Fruit fly (Drosophila melanogaster): ENCODE results near the gene sev.
A peak's percentile ranks its signal among the peaks of the same experiment; 100 is the strongest.

sev gene

DNA sequence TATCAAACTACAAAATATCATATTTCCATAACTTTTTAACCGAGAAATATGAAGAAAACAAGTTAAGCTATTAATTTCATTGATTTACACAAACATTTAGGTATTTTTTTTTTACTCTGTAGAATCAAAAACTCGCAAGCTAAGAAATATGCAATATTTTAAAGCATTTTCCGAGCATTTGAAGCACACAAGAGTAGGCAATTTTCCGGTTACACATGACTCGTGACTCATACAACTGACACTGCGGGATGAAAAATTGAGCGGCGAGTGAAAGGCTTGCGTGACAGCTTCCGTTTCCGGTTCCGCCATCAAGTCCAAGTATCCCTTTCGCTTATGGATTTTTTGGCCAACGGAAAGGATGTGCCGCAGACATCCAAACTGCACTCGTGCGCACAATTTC, 1.3 kb upstream of the sev start (continued):
- TF ChIP-seq CG14014 (GFP tag; IDR thresholded peaks at IDR 0.05) (no peak), pan (optimal IDR thresholded peaks at IDR 0.05) (no peak), pan (GFP tag; optimal IDR thresholded peaks at IDR 0.05 in 1 of 2, IDR thresholded peaks at IDR 0.05 in 1 of 2) (peak in 1 of 2 experiments; percentile 42), CG6654 (GFP tag; optimal IDR thresholded peaks at IDR 0.05) (no peak), CG18619 (GFP tag; optimal IDR thresholded peaks at IDR 0.05) (no peak), gcm2 (GFP tag; optimal IDR thresholded peaks at IDR 0.05) (no peak), CG9609 (GFP tag; optimal IDR thresholded peaks at IDR 0.05) (no peak), Hand (GFP tag; optimal IDR thresholded peaks at IDR 0.05) (no peak)

DNA sequence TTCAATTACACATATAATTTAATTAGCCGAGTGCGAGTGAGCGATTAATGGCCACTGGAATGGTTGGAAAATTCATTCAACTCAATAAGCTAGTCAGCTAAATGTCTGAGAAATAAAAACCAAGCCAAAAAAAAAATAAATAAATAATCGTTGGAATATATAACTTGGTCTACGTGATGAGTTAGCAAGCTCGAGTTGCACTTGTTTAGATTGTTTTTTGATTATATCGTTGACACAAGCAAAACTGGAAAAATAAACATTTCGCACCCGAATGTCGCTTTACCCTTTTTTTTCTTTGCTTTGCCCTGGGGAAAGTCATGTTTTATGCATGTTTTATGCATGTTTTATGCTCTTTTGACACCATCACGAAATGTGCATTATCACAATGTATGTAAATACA, 3.1 kb downstream of the sev start:
- TF ChIP-seq Stat92E (GFP tag; optimal IDR thresholded peaks at IDR 0.05) (no peak), Nf-YC (tag; optimal IDR thresholded peaks at IDR 0.05) (no peak), p53 (GFP tag; optimal IDR thresholded peaks at IDR 0.05) (no peak), hkb (optimal IDR thresholded peaks at IDR 0.05) (no peak), hkb (GFP tag; IDR thresholded peaks at IDR 0.05) (no peak), gfzf (GFP tag; optimal IDR thresholded peaks at IDR 0.05) (no peak), CG30403 (GFP tag; optimal IDR thresholded peaks at IDR 0.05) (no peak), h (optimal IDR thresholded peaks at IDR 0.05) (no peak), CG12219 (GFP tag; optimal IDR thresholded peaks at IDR 0.05) (no peak), ro (GFP tag; IDR thresholded peaks at IDR 0.05) (no peak), HHEX (GFP tag; optimal IDR thresholded peaks at IDR 0.05) (no peak), HLH4C (GFP tag; IDR thresholded peaks at IDR 0.05; ENCODE audit: partially characterized antibody) (no peak), wor (GFP tag; IDR thresholded peaks at IDR 0.05) (no peak)

DNA sequence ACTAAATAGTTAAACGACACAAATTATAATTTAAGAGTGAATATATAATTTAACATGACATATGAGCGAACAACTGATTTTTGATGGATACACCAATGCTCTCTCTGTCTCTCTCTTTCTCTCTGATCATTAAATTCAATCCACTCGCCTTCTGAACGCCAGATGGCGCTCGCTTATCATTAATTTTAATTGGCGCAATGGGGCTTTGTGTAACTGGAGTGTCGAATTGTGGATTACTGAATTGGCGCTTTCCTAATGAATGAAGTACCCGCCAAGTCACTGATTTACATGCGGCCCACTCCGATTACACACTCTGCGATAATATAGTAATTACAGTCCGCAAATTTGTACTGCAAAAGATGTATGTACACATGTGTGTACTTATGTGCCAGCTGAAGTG, 4.3 kb downstream of the sev start:
- peak; percentile 16 for TF ChIP-seq stwl (tag; optimal IDR thresholded peaks at IDR 0.05)
- peak; percentile 3 for TF ChIP-seq zen (tag; optimal IDR thresholded peaks at IDR 0.05)
- TF ChIP-seq Abd-B (GFP tag; optimal IDR thresholded peaks at IDR 0.05), result peak; percentile 1
- no peak for TF ChIP-seq CG1602 (GFP tag; optimal IDR thresholded peaks at IDR 0.05)
- no peak for TF ChIP-seq sr (GFP tag; IDR thresholded peaks at IDR 0.05)
- TF ChIP-seq HmgD (GFP tag; optimal IDR thresholded peaks at IDR 0.05), result no peak
- TF ChIP-seq CG10979 (tag; optimal IDR thresholded peaks at IDR 0.05), result peak; percentile 19
- TF ChIP-seq CG14965 (GFP tag; optimal IDR thresholded peaks at IDR 0.05; ENCODE audit: borderline replicate concordance), result peak; percentile 89
- no peak for TF ChIP-seq CG12155 (GFP tag; optimal IDR thresholded peaks at IDR 0.05)
- peak; percentile 2 to 8 for TF ChIP-seq Trl (optimal IDR thresholded peaks at IDR 0.05)
- no peak for TF ChIP-seq Trl (GFP tag; optimal IDR thresholded peaks at IDR 0.05)
- TF ChIP-seq CTCF (GFP tag; optimal IDR thresholded peaks at IDR 0.05), result peak; percentile 88

DNA sequence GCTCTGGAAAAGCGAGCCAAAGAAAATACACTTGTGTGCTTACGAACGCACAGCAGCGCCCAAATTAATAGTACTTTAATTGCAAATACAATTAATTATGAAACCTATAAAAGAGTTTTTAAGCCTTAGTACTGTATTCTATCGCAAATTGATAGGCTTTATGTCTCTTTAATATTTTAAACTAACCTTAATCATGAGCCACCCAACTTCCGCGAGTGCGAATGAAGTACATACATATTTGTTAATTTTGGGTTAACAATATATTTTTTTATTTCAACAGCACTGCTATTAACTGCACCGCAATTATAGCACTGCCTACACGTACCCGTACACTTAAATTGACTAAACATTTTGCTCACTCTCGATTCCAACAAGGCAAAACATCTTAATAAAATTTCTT, 4.9 kb downstream of the sev start:
- TF ChIP-seq CG8765 (GFP tag; IDR thresholded peaks at IDR 0.05) (no peak), sd (tag; optimal IDR thresholded peaks at IDR 0.05) (no peak), CG13775 (GFP tag; optimal IDR thresholded peaks at IDR 0.05) (peak; percentile 32), gem (tag; optimal IDR thresholded peaks at IDR 0.05) (peak; percentile 75), pb (GFP tag; optimal IDR thresholded peaks at IDR 0.05) (no peak), psq (GFP tag; optimal IDR thresholded peaks at IDR 0.05) (no peak), CG10654 (GFP tag; optimal IDR thresholded peaks at IDR 0.05) (no peak), sens (GFP tag) (peak; percentile 78), B-H1 (GFP tag; IDR thresholded peaks at IDR 0.05) (no peak), CG32767 (GFP tag; IDR thresholded peaks at IDR 0.05) (0 out of 2 replicates have a peak, but pooled peaks have one; percentile 45), CG7786 (GFP tag; optimal IDR thresholded peaks at IDR 0.05) (no peak), CG6254 (GFP tag; optimal IDR thresholded peaks at IDR 0.05) (peak; percentile 21), CG7928 (GFP tag; optimal IDR thresholded peaks at IDR 0.05) (no peak), CG4360 (GFP tag; IDR thresholded peaks at IDR 0.05) (no peak), aop (GFP tag; IDR thresholded peaks at IDR 0.05) (no peak), hb (GFP tag; IDR thresholded peaks at IDR 0.05; ENCODE audit: partially characterized antibody) (no peak), NC2α (GFP tag; optimal IDR thresholded peaks at IDR 0.05) (no peak), HmgZ (tag; optimal IDR thresholded peaks at IDR 0.05) (peak; percentile 14), lmd (GFP tag; IDR thresholded peaks at IDR 0.05) (peak; percentile 55; the same call in 1 of the 2 replicates)
